ENCODE assay signal across 1 worm cellular context in genomic region chrV:18826445-18826844, ce11.
TF ChIP-seq lines count a peak whose summit lies in the region.

No protein-coding gene starts in this region.

TF ChIP-seq in whole organism, L4 larva, 104 proteins besides CTCF, POLR2A, EP300 and RAD21 (continued from another document):
- TF ChIP-seq lsy-2 (tag; optimal IDR thresholded peaks at IDR 0.05; lab: Kevin White, UChicago): peak in 1 of 2 experiments; percentile 34
- TF ChIP-seq ZK546.5 (tag; optimal IDR thresholded peaks at IDR 0.05; lab: Kevin White, UChicago): no peak
- peak; percentile 42 for TF ChIP-seq dmd-6 (GFP tag; IDR thresholded peaks at IDR 0.05; lab: Robert Waterston, UW)
- peak; percentile 30 for TF ChIP-seq nhr-28 (tag; optimal IDR thresholded peaks at IDR 0.05; lab: Kevin White, UChicago)
- no peak for TF ChIP-seq Y5F2A.4 (GFP tag; optimal IDR thresholded peaks at IDR 0.05; lab: Kevin White, UChicago)
- no peak for TF ChIP-seq spr-1 (tag; optimal IDR thresholded peaks at IDR 0.05; lab: Kevin White, UChicago)
- TF ChIP-seq pqm-1 (tag; optimal IDR thresholded peaks at IDR 0.05; lab: Kevin White, UChicago): peak; percentile 67
- no peak for TF ChIP-seq zip-11 (GFP tag; IDR thresholded peaks at IDR 0.05; lab: Robert Waterston, UW)
- TF ChIP-seq nhr-102 (tag; optimal IDR thresholded peaks at IDR 0.05; lab: Kevin White, UChicago): peak; percentile 38
